Fruit fly (Drosophila melanogaster) whole organism, wandering third instar larva: ENCODE data around the gene CG17239.

Source experiments
- Abd-B ChIP-seq: fragments of >200 bp; optimal IDR thresholded peaks from 2 replicates; lab custom pipeline; 2017; ENCODE audit warnings: missing biosample characterization, missing genetic modification characterization
- CG32264 ChIP-seq: fragments of 200-800 bp; sonication (Bioruptor generic); optimal IDR thresholded peaks from 2 replicates; lab custom pipeline; 2016; ENCODE audit warnings: missing biosample characterization, missing genetic modification characterization
- CG9705 ChIP-seq: fragments of 200-800 bp; sonication (Bioruptor generic); optimal IDR thresholded peaks from 2 replicates; lab custom pipeline; 2018; ENCODE audit warnings: missing biosample characterization, mild to moderate bottlenecking, missing genetic modification characterization
- CrebA ChIP-seq: fragments of 200-800 bp; sonication (Bioruptor generic); optimal IDR thresholded peaks from 2 replicates; lab custom pipeline; 2016; ENCODE audit warnings: missing biosample characterization, mild to moderate bottlenecking, missing genetic modification characterization, borderline replicate concordance
- Dif ChIP-seq: fragments of 200-275, 200-300 bp; sonication (Bioruptor generic); optimal IDR thresholded peaks from 2 replicates; lab custom pipeline; 2018; ENCODE audit warnings: missing biosample characterization, missing genetic modification characterization; ENCODE audit not compliant: partially characterized antibody
- GATAd ChIP-seq: sonication (Bioruptor generic); optimal IDR thresholded peaks from 2 replicates; lab custom pipeline; 2016; ENCODE audit warnings: missing biosample characterization, missing genetic modification characterization
- HLH106 ChIP-seq: fragments of 200-800 bp; optimal IDR thresholded peaks from 3 replicates; lab custom pipeline; 2019; ENCODE audit warnings: missing biosample characterization, mild to moderate bottlenecking, missing genetic modification characterization, moderate library complexity
- Hnf4 ChIP-seq: fragments of 200-800 bp; sonication (Bioruptor generic); optimal IDR thresholded peaks from 2 replicates; lab custom pipeline; 2016; ENCODE audit warnings: missing biosample characterization, mild to moderate bottlenecking, missing genetic modification characterization
- Hr78 ChIP-seq: fragments of >200 bp; optimal IDR thresholded peaks from 2 replicates; lab custom pipeline; 2017; ENCODE audit warnings: missing biosample characterization, missing genetic modification characterization
- Hr83 ChIP-seq: fragments of 200-300 bp; sonication (Bioruptor generic); optimal IDR thresholded peaks from 2 replicates; lab custom pipeline; 2016; ENCODE audit warnings: missing biosample characterization, mild to moderate bottlenecking, missing genetic modification characterization, moderate library complexity; ENCODE audit not compliant: poor library complexity, severe bottlenecking
- Mio ChIP-seq: sonication (Bioruptor generic); optimal IDR thresholded peaks from 2 replicates; lab custom pipeline; 2016; ENCODE audit warnings: missing biosample characterization, missing genetic modification characterization
- Myc ChIP-seq: fragments of >200 bp; optimal IDR thresholded peaks from 2 replicates; lab custom pipeline; 2017
- N ChIP-seq: fragments of >200 bp; optimal IDR thresholded peaks from 2 replicates; lab custom pipeline; 2018; ENCODE audit warnings: missing biosample characterization, missing external identifiers, missing genetic modification characterization
- OdsH ChIP-seq: fragments of 200-800 bp; sonication (Bioruptor generic); optimal IDR thresholded peaks from 2 replicates; lab custom pipeline; 2016; ENCODE audit warnings: missing biosample characterization, mild to moderate bottlenecking, missing genetic modification characterization
- Rel ChIP-seq, 2 experiments: fragments of 200-800 bp; sonication (Bioruptor generic) in 1 of 2; optimal IDR thresholded peaks; 2 replicates in 1 of 2; 3 replicates in 1 of 2; lab custom pipeline; 2016 to 2019; ENCODE audit warnings: mild to moderate bottlenecking in 2 of 2, missing biosample characterization in 2 of 2, missing genetic modification characterization in 2 of 2, moderate library complexity in 1 of 2
- Sp1 ChIP-seq: fragments of 200-800 bp; sonication (Bioruptor generic); optimal IDR thresholded peaks from 3 replicates; lab custom pipeline; 2019; ENCODE audit warnings: missing biosample characterization, mild to moderate bottlenecking, missing genetic modification characterization, moderate library complexity
- Vsx2 ChIP-seq: fragments of 200-300, 225-300 bp; sonication (Bioruptor generic); optimal IDR thresholded peaks from 2 replicates; lab custom pipeline; 2018; ENCODE audit warnings: missing biosample characterization, missing genetic modification characterization; ENCODE audit not compliant: partially characterized antibody
- brk ChIP-seq: fragments of 200-800 bp; sonication (Bioruptor generic); optimal IDR thresholded peaks from 2 replicates; lab custom pipeline; 2016; ENCODE audit warnings: missing biosample characterization, mild to moderate bottlenecking, missing genetic modification characterization
- dl ChIP-seq, 2 experiments: fragments of 175-275, 200-275 bp in 1 of 2; fragments of 200-275 bp in 1 of 2; sonication (Bioruptor generic); optimal IDR thresholded peaks; lab custom pipeline; 2018; ENCODE audit warnings: mild to moderate bottlenecking in 2 of 2, missing biosample characterization in 2 of 2, missing genetic modification characterization in 2 of 2, moderate library complexity in 2 of 2; ENCODE audit not compliant: partially characterized antibody in 2 of 2, insufficient read depth in 1 of 2
- dmrt93B ChIP-seq: fragments of 200-800 bp; sonication (Bioruptor generic); optimal IDR thresholded peaks from 2 replicates; lab custom pipeline; 2018; ENCODE audit warnings: missing biosample characterization, mild to moderate bottlenecking, missing genetic modification characterization
- dsf ChIP-seq: sonication (Bioruptor generic); optimal IDR thresholded peaks from 2 replicates; lab custom pipeline; 2016; ENCODE audit warnings: missing biosample characterization, missing genetic modification characterization, borderline replicate concordance
- ey ChIP-seq: fragments of 200-800 bp; sonication (Bioruptor generic); optimal IDR thresholded peaks from 2 replicates; lab custom pipeline; 2016; ENCODE audit warnings: missing biosample characterization, missing genetic modification characterization
- fru ChIP-seq: fragments of 200-800 bp; sonication (Bioruptor generic); optimal IDR thresholded peaks from 3 replicates; lab custom pipeline; 2016; ENCODE audit warnings: missing biosample characterization, mild to moderate bottlenecking, missing genetic modification characterization
- h ChIP-seq: fragments of 200-800 bp; sonication (Bioruptor generic); optimal IDR thresholded peaks from 3 replicates; lab custom pipeline; 2016; ENCODE audit warnings: missing biosample characterization, mild to moderate bottlenecking, missing genetic modification characterization
- jim ChIP-seq: fragments of 175-275, 200-325 bp; sonication (Bioruptor generic); optimal IDR thresholded peaks from 2 replicates; lab custom pipeline; 2016; ENCODE audit warnings: missing biosample characterization, mild to moderate bottlenecking, missing genetic modification characterization
- lola ChIP-seq: fragments of >200 bp; optimal IDR thresholded peaks from 2 replicates; lab custom pipeline; 2017; ENCODE audit warnings: missing biosample characterization, missing genetic modification characterization
- psq ChIP-seq: fragments of 200-800 bp; sonication (Bioruptor generic); optimal IDR thresholded peaks from 3 replicates; lab custom pipeline; 2017; ENCODE audit warnings: missing biosample characterization, mild to moderate bottlenecking, missing genetic modification characterization, moderate library complexity
- rgr ChIP-seq: fragments of 200-800 bp; sonication (Bioruptor generic); optimal IDR thresholded peaks from 3 replicates; lab custom pipeline; 2016; ENCODE audit warnings: missing biosample characterization, mild to moderate bottlenecking, missing genetic modification characterization
- sage ChIP-seq: fragments of 200-800 bp; sonication (Bioruptor generic); optimal IDR thresholded peaks from 2 replicates; lab custom pipeline; 2016; ENCODE audit warnings: missing biosample characterization, mild to moderate bottlenecking, missing genetic modification characterization
- tai ChIP-seq: sonication (Bioruptor generic); optimal IDR thresholded peaks from 2 replicates; lab custom pipeline; 2016; ENCODE audit warnings: missing biosample characterization, missing genetic modification characterization
- usp ChIP-seq: fragments of >200 bp; optimal IDR thresholded peaks from 2 replicates; lab custom pipeline; 2017; ENCODE audit warnings: missing biosample characterization, missing genetic modification characterization
- woc ChIP-seq: sonication (Bioruptor generic); optimal IDR thresholded peaks from 2 replicates; lab custom pipeline; 2016; ENCODE audit warnings: missing biosample characterization, mild to moderate bottlenecking, missing genetic modification characterization

The CG17239 gene

dm6 chr2L:2239284-2239683, 12.9 kb downstream of the CG17239 start, which contains the start of gene Tengl2:
Gene Tengl2 (minus strand): TSS chr2L:2239384.
- no peak for TF ChIP-seq jim (GFP tag; lab: Kevin White, UChicago)
- no peak for TF ChIP-seq woc (GFP tag; lab: Kevin White, UChicago)
- TF ChIP-seq Vsx2 (GFP tag; lab: Kevin White, UChicago) = no peak
- TF ChIP-seq Abd-B (GFP tag; lab: Kevin White, UChicago) = no peak
- no peak for TF ChIP-seq Hr83
- TF ChIP-seq CrebA (GFP tag; lab: Kevin White, UChicago) = no peak
- TF ChIP-seq dsf (GFP tag; lab: Kevin White, UChicago) = no peak
- TF ChIP-seq GATAd (GFP tag; lab: Kevin White, UChicago) = no peak
- TF ChIP-seq Hr78 (GFP tag; lab: Kevin White, UChicago) = no peak
- no peak for TF ChIP-seq Rel (GFP tag; optimal IDR thresholded peaks at IDR 0.05; lab: Kevin White, UChicago)
- TF ChIP-seq Rel (tag; optimal IDR thresholded peaks at IDR 0.05; lab: Kevin White, UChicago) = no peak
- TF ChIP-seq OdsH (GFP tag; lab: Kevin White, UChicago) = no peak
- TF ChIP-seq dl (GFP tag; optimal IDR thresholded peaks at IDR 0.05; lab: Kevin White, UChicago; ENCODE audit: insufficient read depth in 1 of 2, partially characterized antibody in 2 of 2) = no peak
- TF ChIP-seq lola (GFP tag; lab: Kevin White, UChicago) = no peak
- TF ChIP-seq usp = no peak
- no peak for TF ChIP-seq Dif (GFP tag; lab: Kevin White, UChicago)
- no peak for TF ChIP-seq fru
- no peak for TF ChIP-seq HLH106 (tag; lab: Kevin White, UChicago)
- TF ChIP-seq, all 38 proteins: peak for 0

- no peak for TF ChIP-seq Vsx2 (GFP tag; lab: Kevin White, UChicago)
- TF ChIP-seq lola (GFP tag; lab: Kevin White, UChicago) = no peak
- TF ChIP-seq h (GFP tag; lab: Kevin White, UChicago) = no peak
- no peak for TF ChIP-seq Mio (GFP tag; lab: Kevin White, UChicago)
- no peak for TF ChIP-seq psq (GFP tag; lab: Kevin White, UChicago)
- no peak for TF ChIP-seq HLH106 (tag; lab: Kevin White, UChicago)
- TF ChIP-seq tai (GFP tag; lab: Kevin White, UChicago) = no peak
- no peak for TF ChIP-seq brk (GFP tag; lab: Kevin White, UChicago)
- TF ChIP-seq Hnf4 = no peak
- no peak for TF ChIP-seq jim (GFP tag; lab: Kevin White, UChicago)
- no peak for TF ChIP-seq Myc (lab: Kevin White, UChicago)
- TF ChIP-seq Rel (GFP tag; optimal IDR thresholded peaks at IDR 0.05; lab: Kevin White, UChicago) = no peak
- TF ChIP-seq Rel (tag; optimal IDR thresholded peaks at IDR 0.05; lab: Kevin White, UChicago) = no peak
- TF ChIP-seq dmrt93B (GFP tag; lab: Kevin White, UChicago) = no peak
- no peak for TF ChIP-seq ey (GFP tag; lab: Kevin White, UChicago)
- no peak for TF ChIP-seq CG32264 (GFP tag; lab: Kevin White, UChicago)
- TF ChIP-seq Sp1 (GFP tag; lab: Kevin White, UChicago) = no peak
- no peak for TF ChIP-seq sage (GFP tag; lab: Kevin White, UChicago)
These were observed 14.0 kb downstream of the CG17239 start, which contains the start of gene Tengl3 for dm6 chr2L:2238151-2238550. Gene Tengl3 (minus strand): TSS chr2L:2238251.

dm6 chr2L:2236722-2237121, 15.4 kb downstream of the CG17239 start, which contains the start of gene Sec24CD:
Gene Sec24CD (minus strand): TSS chr2L:2236844.
- TF ChIP-seq CG9705 = no peak
- TF ChIP-seq Hnf4 = no peak
- TF ChIP-seq CrebA (GFP tag; lab: Kevin White, UChicago) = peak; percentile 94
- TF ChIP-seq OdsH (GFP tag; lab: Kevin White, UChicago) = peak; percentile 24
- TF ChIP-seq h (GFP tag; lab: Kevin White, UChicago) = peak; percentile 13
- TF ChIP-seq Hr78 (GFP tag; lab: Kevin White, UChicago) = no peak
- TF ChIP-seq N (GFP tag; lab: Kevin White, UChicago) = no peak
- no peak for TF ChIP-seq rgr
- TF ChIP-seq woc (GFP tag; lab: Kevin White, UChicago) = peak; percentile 86
- TF ChIP-seq HLH106 (tag; lab: Kevin White, UChicago) = no peak
- TF ChIP-seq Myc (lab: Kevin White, UChicago) = no peak
